Fruit fly (Drosophila melanogaster): ENCODE measurements around the gene CG45263.

Gene CG45263

dm6 chr3R:8354458-8354857 lies 123.0 kb downstream of the CG45263 start (continued):
- peak; percentile 63 for TF ChIP-seq Nf-YA (GFP tag; IDR thresholded peaks at IDR 0.05)
- 0 out of 3 replicates have a peak, but pooled peaks have one; percentile 57 for TF ChIP-seq ken (GFP tag; IDR thresholded peaks at IDR 0.05)
- TF ChIP-seq org-1 (GFP tag; optimal IDR thresholded peaks at IDR 0.05): peak; percentile 11
- peak; percentile 68 for TF ChIP-seq CG11085 (GFP tag; IDR thresholded peaks at IDR 0.05)
- no peak for TF ChIP-seq tio (GFP tag; optimal IDR thresholded peaks at IDR 0.05)
- no peak for TF ChIP-seq CG1792 (GFP tag; optimal IDR thresholded peaks at IDR 0.05)
- TF ChIP-seq nmo (GFP tag; optimal IDR thresholded peaks at IDR 0.05): peak; percentile 37
- no peak for TF ChIP-seq emc (GFP tag; optimal IDR thresholded peaks at IDR 0.05)
- TF ChIP-seq jumu (GFP tag; optimal IDR thresholded peaks at IDR 0.05): no peak
- TF ChIP-seq Eip74EF (GFP tag; optimal IDR thresholded peaks at IDR 0.05): peak in 1 of 2 experiments; percentile 74
- peak; percentile 57 for TF ChIP-seq CG7839 (tag; optimal IDR thresholded peaks at IDR 0.05)
- no peak for TF ChIP-seq Mad (GFP tag; optimal IDR thresholded peaks at IDR 0.05)
- TF ChIP-seq danr (GFP tag; IDR thresholded peaks at IDR 0.05): 0 out of 2 replicates have a peak, but pooled peaks have one; percentile 41
- TF ChIP-seq ERR (GFP tag; optimal IDR thresholded peaks at IDR 0.05): no peak
- no peak for TF ChIP-seq Neu2 (GFP tag; optimal IDR thresholded peaks at IDR 0.05; ENCODE audit: borderline replicate concordance)
- no peak for TF ChIP-seq CG13296 (GFP tag; optimal IDR thresholded peaks at IDR 0.05)
- no peak for TF ChIP-seq dm (GFP tag; optimal IDR thresholded peaks at IDR 0.05)
- TF ChIP-seq CG3726 (GFP tag; IDR thresholded peaks at IDR 0.05): no peak
- no peak for TF ChIP-seq ewg (GFP tag; optimal IDR thresholded peaks at IDR 0.05)
- TF ChIP-seq Oli (tag; optimal IDR thresholded peaks at IDR 0.05): peak; percentile 52
- TF ChIP-seq CG14441 (GFP tag; IDR thresholded peaks at IDR 0.05): peak; percentile 82
- TF ChIP-seq Dip2 (GFP tag; IDR thresholded peaks at IDR 0.05): no peak
- TF ChIP-seq Trl (optimal IDR thresholded peaks at IDR 0.05): no peak
- no peak for TF ChIP-seq Trl (GFP tag; optimal IDR thresholded peaks at IDR 0.05)
- TF ChIP-seq maf-S (GFP tag; optimal IDR thresholded peaks at IDR 0.05): no peak
- TF ChIP-seq CG6254 (GFP tag; optimal IDR thresholded peaks at IDR 0.05): peak; percentile 22
- TF ChIP-seq Fer1 (GFP tag; optimal IDR thresholded peaks at IDR 0.05): peak; percentile 3
- no peak; the same call in 1 of the 2 replicates for TF ChIP-seq Adf1 (GFP tag; IDR thresholded peaks at IDR 0.05)
- peak; percentile 61 for TF ChIP-seq ATbp (GFP tag; optimal IDR thresholded peaks at IDR 0.05)
- no peak for TF ChIP-seq insv (GFP tag; optimal IDR thresholded peaks at IDR 0.05)
- TF ChIP-seq CG1603 (tag; optimal IDR thresholded peaks at IDR 0.05): peak; percentile 49
- peak; percentile 17 for TF ChIP-seq caup (GFP tag; optimal IDR thresholded peaks at IDR 0.05; ENCODE audit: severe bottlenecking)
- no peak for TF ChIP-seq croc (GFP tag; conservative IDR thresholded peaks at IDR 0.05)
- TF ChIP-seq Ets97D (GFP tag; optimal IDR thresholded peaks at IDR 0.05): no peak
- no peak for TF ChIP-seq sqz (GFP tag; optimal IDR thresholded peaks at IDR 0.05)
- no peak for TF ChIP-seq Doc3 (GFP tag; IDR thresholded peaks at IDR 0.05; ENCODE audit: partially characterized antibody)
- no peak for TF ChIP-seq zen (tag; optimal IDR thresholded peaks at IDR 0.05)
- no peak for TF ChIP-seq Hsf (GFP tag; optimal IDR thresholded peaks at IDR 0.05)
- TF ChIP-seq amos (GFP tag; IDR thresholded peaks at IDR 0.05; ENCODE audit: partially characterized antibody): no peak
- TF ChIP-seq GATAe (GFP tag; conservative IDR thresholded peaks at IDR 0.05): no peak
- TF ChIP-seq CG14667 (GFP tag; IDR thresholded peaks at IDR 0.05): peak; percentile 55; the same call in 1 of the 2 replicates
- TF ChIP-seq jing (GFP tag; optimal IDR thresholded peaks at IDR 0.05): no peak
- TF ChIP-seq CTCF (GFP tag; optimal IDR thresholded peaks at IDR 0.05): no peak
- no peak for TF ChIP-seq slp2 (GFP tag; optimal IDR thresholded peaks at IDR 0.05)
- no peak for TF ChIP-seq CG6654 (GFP tag; optimal IDR thresholded peaks at IDR 0.05)
- TF ChIP-seq HLH4C (GFP tag; IDR thresholded peaks at IDR 0.05; ENCODE audit: partially characterized antibody): no peak
- TF ChIP-seq CG1602 (GFP tag; optimal IDR thresholded peaks at IDR 0.05): peak; percentile 28
- TF ChIP-seq nom (GFP tag; optimal IDR thresholded peaks at IDR 0.05): no peak
- peak; percentile 73; the same call in 2 of the 3 replicates for TF ChIP-seq tgo (GFP tag; IDR thresholded peaks at IDR 0.05)
- TF ChIP-seq BtbVII (GFP tag; optimal IDR thresholded peaks at IDR 0.05): no peak
- TF ChIP-seq CG18599 (GFP tag; optimal IDR thresholded peaks at IDR 0.05): peak; percentile 67

All from whole organism, embryonic.